Worm (Caenorhabditis elegans) whole organism, early embryonic: ENCODE measurements around the gene Y69H2.10.

Source experiments
- B0310.2 ChIP-seq: sonication (generic microtip); optimal IDR thresholded peaks from 2 replicates; lab custom pipeline; 2016; ENCODE audit warnings: mild to moderate bottlenecking, missing genetic modification characterization, missing compliant biosample characterization
- F13C5.2 ChIP-seq: sonication (generic microtip); optimal IDR thresholded peaks from 2 replicates; lab custom pipeline; 2017; ENCODE audit warnings: mild to moderate bottlenecking, missing genetic modification characterization, inconsistent platforms, missing compliant biosample characterization
- aly-1 ChIP-seq: sonication (generic microtip); optimal IDR thresholded peaks from 2 replicates; lab custom pipeline; 2016; ENCODE audit warnings: missing genetic modification characterization, missing compliant biosample characterization
- ama-1 ChIP-seq: fragments of 150-350 bp; optimal IDR thresholded peaks from 2 replicates; lab custom pipeline; 2014
- ceh-13 ChIP-seq: fragments of 200-800 bp; sonication (Bioruptor generic); optimal IDR thresholded peaks from 2 replicates; lab custom pipeline; 2018; ENCODE audit warnings: mild to moderate bottlenecking, missing genetic modification characterization, missing compliant biosample characterization
- ceh-36 ChIP-seq: sonication (generic microtip); optimal IDR thresholded peaks from 2 replicates; lab custom pipeline; 2016; ENCODE audit warnings: missing genetic modification characterization, inconsistent platforms, missing compliant biosample characterization
- ets-7 ChIP-seq: sonication (generic microtip); optimal IDR thresholded peaks from 2 replicates; lab custom pipeline; 2016; ENCODE audit warnings: missing genotype, missing genetic modification characterization, missing compliant biosample characterization
- flt-1 ChIP-seq: fragments of 200-800 bp; sonication (Bioruptor generic); IDR thresholded peaks from 2 replicates; pipeline ENCODE4 v1.3.6; 2022; ENCODE audit warnings: missing genetic modification characterization, missing compliant biosample characterization
- hmbx-1 ChIP-seq: sonication (generic microtip); optimal IDR thresholded peaks from 2 replicates; lab custom pipeline; 2016; ENCODE audit warnings: mild to moderate bottlenecking, missing genetic modification characterization, missing compliant biosample characterization
- hmg-4 ChIP-seq: fragments of 200-800 bp; sonication (Bioruptor generic); optimal IDR thresholded peaks from 2 replicates; lab custom pipeline; 2018; ENCODE audit warnings: mild to moderate bottlenecking, missing genetic modification characterization, missing compliant biosample characterization
- hnd-1 ChIP-seq: sonication (generic microtip); optimal IDR thresholded peaks from 2 replicates; lab custom pipeline; 2016; ENCODE audit warnings: missing genetic modification characterization, missing compliant biosample characterization
- pes-1 ChIP-seq: fragments of 200-800 bp; sonication (Bioruptor generic); IDR thresholded peaks from 2 replicates; pipeline ENCODE4 v1.3.6; 2022; ENCODE audit warnings: missing genetic modification reagents, missing genetic modification characterization, missing compliant biosample characterization
- scrt-1 ChIP-seq: fragments of 200-800 bp; sonication (Bioruptor generic); IDR thresholded peaks from 2 replicates; pipeline ENCODE4 v1.3.6; 2022; ENCODE audit warnings: missing genetic modification characterization, missing compliant biosample characterization
- sea-1 ChIP-seq: fragments of 200-800 bp; sonication (Bioruptor generic); conservative IDR thresholded peaks from 2 replicates; pipeline ENCODE4 v1.3.6; 2022; ENCODE audit warnings: missing genetic modification characterization, missing compliant biosample characterization
- tbx-11 ChIP-seq: fragments of 200-800 bp; sonication (Bioruptor generic); IDR thresholded peaks from 2 replicates; pipeline ENCODE4 v1.3.6; 2022; ENCODE audit warnings: missing genetic modification characterization, missing compliant biosample characterization
- tbx-37 ChIP-seq: fragments of 200-800 bp; sonication (Bioruptor generic); conservative IDR thresholded peaks from 2 replicates; pipeline ENCODE4 v1.3.6; 2022; ENCODE audit warnings: missing genetic modification reagents, missing genetic modification characterization, missing compliant biosample characterization
- tra-4 ChIP-seq: sonication (generic microtip); optimal IDR thresholded peaks from 2 replicates; lab custom pipeline; 2017; ENCODE audit warnings: missing genetic modification characterization, missing compliant biosample characterization

The Y69H2.10 gene

DNA sequence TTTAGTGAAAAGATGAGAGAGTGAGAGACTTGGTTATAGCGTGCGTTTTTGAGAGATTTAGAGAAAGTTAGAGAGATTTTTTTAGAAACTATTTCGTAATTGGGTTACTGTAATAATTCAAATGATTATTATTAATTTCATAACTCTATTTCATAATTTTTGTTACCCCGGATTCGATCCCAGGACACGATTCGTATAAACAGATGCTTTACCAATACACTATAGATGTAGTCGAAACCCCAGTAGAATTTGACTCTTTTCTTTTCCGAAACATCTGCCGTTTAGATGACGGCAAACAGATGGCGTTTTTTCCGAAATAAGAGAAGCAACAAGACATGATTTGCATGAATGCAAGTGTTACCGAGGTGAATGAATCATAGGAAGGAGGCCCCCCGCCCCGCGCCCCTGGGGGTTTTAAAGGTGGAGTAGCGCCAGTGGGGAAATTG, 40.0 kb downstream of the Y69H2.10 start:
- no peak for TF ChIP-seq tra-4 (tag; lab: Kevin White, UChicago)
- peak; percentile 59 for TF ChIP-seq ceh-13 (GFP tag; lab: Kevin White, UChicago)
- no peak for TF ChIP-seq F13C5.2 (tag; lab: Kevin White, UChicago)
- TF ChIP-seq aly-1: no peak
- TF ChIP-seq scrt-1 (GFP tag; lab: Robert Waterston, UW): 0 out of 2 replicates have a peak, but pooled peaks have one; percentile 25
- TF ChIP-seq hnd-1 (tag; lab: Kevin White, UChicago): no peak
- no peak for TF ChIP-seq ets-7
- no peak for TF ChIP-seq tbx-37 (GFP tag; lab: Robert Waterston, UW)

ce11 chrV:18711362-18711761, 41.2 kb downstream of the Y69H2.10 start:
- no peak for TF ChIP-seq pes-1 (GFP tag; lab: Robert Waterston, UW)
- no peak for TF ChIP-seq tra-4 (tag; lab: Kevin White, UChicago)
- no peak for TF ChIP-seq ceh-13 (GFP tag; lab: Kevin White, UChicago)
- no peak for TF ChIP-seq ama-1 (lab: Kevin White, UChicago)
- TF ChIP-seq hmg-4 (GFP tag; lab: Kevin White, UChicago): no peak
- no peak for TF ChIP-seq ceh-36 (tag; lab: Kevin White, UChicago)
- TF ChIP-seq tbx-37 (GFP tag; lab: Robert Waterston, UW): no peak
- no peak for TF ChIP-seq tbx-11 (GFP tag; lab: Robert Waterston, UW)
- no peak for TF ChIP-seq F13C5.2 (tag; lab: Kevin White, UChicago)
- no peak for TF ChIP-seq hmbx-1
- TF ChIP-seq ets-7: no peak
- no peak for TF ChIP-seq flt-1
- no peak for TF ChIP-seq aly-1
- no peak for TF ChIP-seq scrt-1 (GFP tag; lab: Robert Waterston, UW)
- TF ChIP-seq sea-1: no peak

- TF ChIP-seq hnd-1 (tag; lab: Kevin White, UChicago) (no peak), aly-1 (peak; percentile 62), tra-4 (tag; lab: Kevin White, UChicago) (no peak), tbx-11 (GFP tag; lab: Robert Waterston, UW) (peak; percentile 40; the same call in 1 of the 2 replicates), pes-1 (GFP tag; lab: Robert Waterston, UW) (no peak), hmbx-1 (no peak), scrt-1 (GFP tag; lab: Robert Waterston, UW) (0 out of 2 replicates have a peak, but pooled peaks have one; percentile 58), F13C5.2 (tag; lab: Kevin White, UChicago) (no peak), flt-1 (peak; percentile 40; the same call in 1 of the 2 replicates), ceh-13 (GFP tag; lab: Kevin White, UChicago) (peak; percentile 40), sea-1 (peak; percentile 74), ama-1 (lab: Kevin White, UChicago) (no peak)
These were observed 42.0 kb downstream of the Y69H2.10 start for ce11 chrV:18712118-18712517.

DNA sequence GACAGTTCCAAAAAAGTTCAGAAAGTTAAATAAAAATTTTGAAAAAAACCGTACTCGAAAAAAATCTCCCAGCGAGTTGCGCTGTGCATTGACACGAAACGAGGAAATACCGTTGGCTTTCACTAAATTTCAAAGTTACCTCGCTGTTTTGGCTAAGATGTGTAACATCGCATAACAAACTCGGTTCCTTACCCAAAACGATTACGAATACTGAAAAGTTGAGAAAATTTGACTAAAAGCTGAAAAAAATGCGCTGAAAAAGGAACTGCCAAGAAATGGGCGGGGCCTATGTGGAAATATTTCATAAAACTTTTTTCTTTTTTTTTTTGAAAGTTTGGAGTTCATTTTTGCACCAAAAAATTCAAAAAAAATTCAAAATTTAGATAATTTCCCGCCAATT, 49.3 kb downstream of the Y69H2.10 start:
- no peak for TF ChIP-seq tbx-37 (GFP tag; lab: Robert Waterston, UW)

- TF ChIP-seq hmg-4 (GFP tag; lab: Kevin White, UChicago) (peak; percentile 1), B0310.2 (tag; lab: Kevin White, UChicago) (no peak), scrt-1 (GFP tag; lab: Robert Waterston, UW) (peak; percentile 63), ceh-36 (tag; lab: Kevin White, UChicago) (no peak), ceh-13 (GFP tag; lab: Kevin White, UChicago) (peak; percentile 70), tbx-37 (GFP tag; lab: Robert Waterston, UW) (no peak), aly-1 (peak; percentile 86), ets-7 (no peak), flt-1 (peak; percentile 44; the same call in 1 of the 2 replicates), sea-1 (peak; percentile 84), hmbx-1 (no peak), F13C5.2 (tag; lab: Kevin White, UChicago) (no peak), tra-4 (tag; lab: Kevin White, UChicago) (no peak), ama-1 (lab: Kevin White, UChicago) (peak; percentile 33), hnd-1 (tag; lab: Kevin White, UChicago) (no peak), pes-1 (GFP tag; lab: Robert Waterston, UW) (no peak), tbx-11 (GFP tag; lab: Robert Waterston, UW) (peak; percentile 52; the same call in 1 of the 2 replicates)
These were observed 49.9 kb downstream of the Y69H2.10 start, which contains the start of gene Y17D7C.2 for ce11 chrV:18719956-18720489. Y17D7C.2 (minus strand) TSS chrV:18719987.

ce11 chrV:18721873-18722272, 51.8 kb downstream of the Y69H2.10 start:
- TF ChIP-seq aly-1 (no peak), pes-1 (GFP tag; lab: Robert Waterston, UW) (no peak), ceh-36 (tag; lab: Kevin White, UChicago) (no peak), flt-1 (no peak), B0310.2 (tag; lab: Kevin White, UChicago) (no peak), tbx-37 (GFP tag; lab: Robert Waterston, UW) (no peak), ets-7 (no peak), ceh-13 (GFP tag; lab: Kevin White, UChicago) (no peak)

ce11 chrV:18722510-18723299, 52.6 kb downstream of the Y69H2.10 start:
- TF ChIP-seq ceh-36 (tag; lab: Kevin White, UChicago) (peak; percentile 57), aly-1 (no peak), tbx-11 (GFP tag; lab: Robert Waterston, UW) (no peak), ceh-13 (GFP tag; lab: Kevin White, UChicago) (no peak), B0310.2 (tag; lab: Kevin White, UChicago) (no peak), flt-1 (peak; percentile 52)
